Worm (Caenorhabditis elegans) whole organism, L3 larva: ENCODE measurements around the gene ltah-1.1.

Source experiments
- elt-2 ChIP-seq: sonication (generic microtip); optimal IDR thresholded peaks from 2 replicates; lab custom pipeline; 2016; ENCODE audit warnings: missing genetic modification reagents, mild to moderate bottlenecking, missing genetic modification characterization, missing compliant biosample characterization
- eor-1 ChIP-seq, 2 experiments: fragments of 150-350 bp; optimal IDR thresholded peaks; 2 replicates each; lab custom pipeline; 2014 to 2018; ENCODE audit warnings: missing biosample characterization in 2 of 2, missing genetic modification characterization in 2 of 2
- lin-15B ChIP-seq: fragments of 150-350 bp; optimal IDR thresholded peaks from 2 replicates; lab custom pipeline; 2014; ENCODE audit warnings: missing biosample characterization, missing genetic modification characterization
- mdl-1 ChIP-seq: fragments of 150-350 bp; optimal IDR thresholded peaks from 2 replicates; lab custom pipeline; 2014; ENCODE audit warnings: missing biosample characterization, missing genetic modification characterization
- nfya-1 ChIP-seq: sonication (generic microtip); optimal IDR thresholded peaks from 2 replicates; lab custom pipeline; 2017; ENCODE audit warnings: missing genetic modification characterization, mild to moderate bottlenecking, missing compliant biosample characterization, antibody characterized with exemption, moderate library complexity; ENCODE audit not compliant: insufficient read depth
- nhr-237 ChIP-seq: fragments of 150-350 bp; optimal IDR thresholded peaks from 2 replicates; lab custom pipeline; 2014; ENCODE audit warnings: missing biosample characterization, missing genetic modification characterization
- nhr-28 ChIP-seq: fragments of 150-350 bp; optimal IDR thresholded peaks from 2 replicates; lab custom pipeline; 2014; ENCODE audit warnings: missing biosample characterization, missing genetic modification characterization
- sea-2 ChIP-seq: fragments of 150-350 bp; sonication (generic microtip); optimal IDR thresholded peaks from 4 replicates; lab custom pipeline; 2014; ENCODE audit warnings: missing biosample characterization, missing genetic modification reagents, missing genetic modification characterization
- skn-1 ChIP-seq: fragments of 150-350 bp; optimal IDR thresholded peaks from 2 replicates; lab custom pipeline; 2014; ENCODE audit warnings: missing biosample characterization, missing genetic modification characterization
- ztf-11 ChIP-seq: fragments of 150-350 bp; optimal IDR thresholded peaks from 2 replicates; lab custom pipeline; 2014; ENCODE audit warnings: missing biosample characterization, missing genetic modification characterization

DNA sequence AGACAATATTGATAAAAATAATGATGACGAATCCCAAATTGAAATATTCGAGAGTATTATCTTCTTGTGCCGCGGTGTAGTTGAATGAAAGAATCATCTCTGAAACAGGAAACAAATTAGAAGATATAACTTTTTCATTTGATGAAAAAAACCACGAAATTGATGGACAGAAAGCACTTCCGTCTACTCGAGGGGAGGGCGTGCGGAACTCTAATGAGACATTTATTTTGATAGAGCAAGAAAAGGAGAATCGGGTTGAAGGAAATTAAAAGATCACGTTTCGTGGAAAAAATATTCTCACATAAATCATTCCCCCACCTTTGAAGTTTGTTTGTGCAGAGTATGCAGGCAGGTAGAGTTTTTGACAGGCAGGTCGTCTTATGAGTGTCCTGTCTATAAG is 18.1 kb upstream of the ltah-1.1 start, which contains the start of gene sre-14:
- TF ChIP-seq eor-1 (tag; optimal IDR thresholded peaks at IDR 0.05; lab: Kevin White, UChicago) (no peak), elt-2 (tag; lab: Kevin White, UChicago) (no peak), nhr-28 (tag; lab: Kevin White, UChicago) (no peak), lin-15B (no peak), nfya-1 (no peak), ztf-11 (no peak), skn-1 (tag; lab: Kevin White, UChicago) (no peak), mdl-1 (tag; lab: Kevin White, UChicago) (no peak), sea-2 (GFP tag; lab: Kevin White, UChicago) (no peak), nhr-237 (tag; lab: Kevin White, UChicago) (no peak)
